Worm (Caenorhabditis elegans): ENCODE data around the gene seu-1.
"Not testable (repeated sequence)": the region's sequence is repeated elsewhere in the genome, so short reads cannot be mapped to it uniquely, and the experiment has no call there.

Gene seu-1

ce11 chrIV:6298253-6298652 lies 31.2 kb upstream of the seu-1 start, which contains the start of gene srv-27:
Gene srv-27, minus strand, starts transcription at chrIV:6298353.
- TF ChIP-seq sea-2 (GFP tag; IDR thresholded peaks at IDR 0.05) (no peak), dpl-1 (GFP tag; optimal IDR thresholded peaks at IDR 0.05) (no peak), ztf-18 (tag; optimal IDR thresholded peaks at IDR 0.05) (no peak), somi-1 (GFP tag; optimal IDR thresholded peaks at IDR 0.05) (no peak), aptf-2 (GFP tag; conservative IDR thresholded peaks at IDR 0.05) (no peak)

DNA sequence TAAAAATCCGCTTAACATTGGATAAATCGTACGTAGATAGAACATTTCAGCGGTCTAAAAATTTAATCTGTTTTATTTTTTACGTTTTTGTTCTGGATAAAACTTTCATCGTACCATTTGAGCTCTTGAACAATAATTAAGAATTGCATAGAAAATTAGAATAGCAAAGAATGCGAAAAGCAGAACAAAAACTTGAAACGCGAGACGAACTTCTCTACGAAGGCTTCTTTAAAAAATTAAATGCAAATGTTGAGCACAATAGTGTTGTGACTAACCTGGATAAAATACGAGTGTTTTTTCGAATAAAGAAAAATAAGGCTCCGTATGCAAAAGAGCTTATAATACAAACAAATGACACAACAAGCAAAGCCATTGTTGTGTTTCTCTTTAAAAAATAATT lies 29.9 kb upstream of the seu-1 start:
- TF ChIP-seq let-526 (GFP tag; IDR thresholded peaks at IDR 0.05) (no peak), ztf-25 (GFP tag; IDR thresholded peaks at IDR 0.05) (no peak), tbx-9 (tag; optimal IDR thresholded peaks at IDR 0.05; ENCODE audit: borderline replicate concordance) (no peak), tlf-1 (GFP tag; optimal IDR thresholded peaks at IDR 0.05) (no peak)

ce11 chrIV:6301764-6302163 lies 27.7 kb upstream of the seu-1 start, which contains the start of gene srv-26:
Gene srv-26, minus strand, starts transcription at chrIV:6301864.
- no peak for TF ChIP-seq F10E7.11 (tag; optimal IDR thresholded peaks at IDR 0.05)
- no peak for TF ChIP-seq F39B2.1 (GFP tag; IDR thresholded peaks at IDR 0.05)
- TF ChIP-seq madf-6 (GFP tag; IDR thresholded peaks at IDR 0.05): no peak
- TF ChIP-seq cebp-1 (GFP tag; IDR thresholded peaks at IDR 0.05): no peak
- TF ChIP-seq cebp-1 (tag; optimal IDR thresholded peaks at IDR 0.05): no peak
- TF ChIP-seq lir-1 (GFP tag; conservative IDR thresholded peaks at IDR 0.05): no peak
- TF ChIP-seq F52B5.7 (tag; optimal IDR thresholded peaks at IDR 0.05): no peak

DNA sequence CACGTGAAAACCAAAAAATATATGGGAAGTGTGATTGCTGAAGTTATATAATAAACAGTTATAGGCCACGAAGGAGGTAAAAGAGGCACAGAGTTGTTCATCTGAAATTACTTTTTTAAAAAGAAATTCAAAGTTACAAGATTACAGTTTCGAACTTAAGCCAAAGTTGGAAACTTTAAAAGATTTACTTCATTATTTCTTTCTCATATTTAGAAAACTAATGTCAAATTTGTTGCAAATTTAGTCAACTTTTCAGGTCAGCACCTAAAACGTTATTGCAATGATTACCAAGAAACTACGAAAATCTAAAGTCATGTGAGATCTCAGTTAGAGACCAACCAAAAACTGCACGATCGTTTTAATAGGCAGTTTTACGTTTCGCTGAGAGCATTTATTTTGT lies 25.8 kb upstream of the seu-1 start, which contains the start of gene srv-25:
TSS of gene srv-25 (minus strand) at position 101 of the 400 bp plus-strand sequence.
- no peak for TF ChIP-seq zim-3 (tag; optimal IDR thresholded peaks at IDR 0.05)
- TF ChIP-seq F10E7.11 (tag; optimal IDR thresholded peaks at IDR 0.05): no peak

- TF ChIP-seq repo-1 (tag; optimal IDR thresholded peaks at IDR 0.05) (no peak), somi-1 (GFP tag; optimal IDR thresholded peaks at IDR 0.05) (no peak), B0035.1 (tag; optimal IDR thresholded peaks at IDR 0.05) (no peak), nhr-90 (tag; optimal IDR thresholded peaks at IDR 0.05) (no peak), aptf-2 (GFP tag; conservative IDR thresholded peaks at IDR 0.05) (no peak), ets-4 (GFP tag; optimal IDR thresholded peaks at IDR 0.05) (no peak), chd-7 (tag; optimal IDR thresholded peaks at IDR 0.05) (no peak), T07F8.4 (tag; optimal IDR thresholded peaks at IDR 0.05) (no peak), bed-1 (GFP tag; IDR thresholded peaks at IDR 0.05) (no peak)
Measured at ce11 chrIV:6307439-6307838, 22.0 kb upstream of the seu-1 start, which contains the start of gene csp-2. Gene csp-2, plus strand, starts transcription at chrIV:6307739.

DNA sequence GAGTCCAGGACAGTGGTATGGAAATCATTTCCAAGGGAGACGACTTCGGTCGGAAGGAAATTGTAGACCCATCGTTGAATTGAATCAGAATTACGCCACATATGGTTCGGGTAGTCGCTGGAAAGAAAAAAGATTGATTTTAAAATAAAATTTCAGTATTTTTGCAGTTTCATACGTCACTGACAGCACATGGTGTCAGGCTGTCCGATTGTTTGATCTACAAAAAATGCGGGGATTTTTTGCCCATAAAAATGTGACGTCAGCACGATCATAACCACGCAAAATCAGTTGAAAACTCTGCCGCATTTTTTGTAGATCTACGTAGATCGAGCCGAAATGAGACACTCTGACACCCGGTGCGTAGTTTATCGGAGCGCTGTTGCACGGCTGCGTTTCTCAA lies 12.1 kb upstream of the seu-1 start, which contains the start of gene Y73B6BL.12:
TSS of gene Y73B6BL.12 (minus strand) at position 101 of the 400 bp plus-strand sequence.
- not testable (repeated sequence) for TF ChIP-seq Y67H2A.10 (GFP tag; conservative IDR thresholded peaks at IDR 0.05); bed-2 (GFP tag; IDR thresholded peaks at IDR 0.05); snpc-1.1 (tag; optimal IDR thresholded peaks at IDR 0.05; ENCODE audit: insufficient read depth)

ce11 chrIV:6320267-6320977 lies 9.0 kb upstream of the seu-1 start:
- TF ChIP-seq madf-8 (GFP tag; conservative IDR thresholded peaks at IDR 0.05) (0 out of 2 replicates have a peak, but pooled peaks have one; percentile 2), hmg-1.2 (GFP tag; IDR thresholded peaks at IDR 0.05) (peak; percentile 50), snpc-1.1 (tag; optimal IDR thresholded peaks at IDR 0.05; ENCODE audit: insufficient read depth) (peak; percentile 41), ztf-6 (GFP tag; IDR thresholded peaks at IDR 0.05) (0 out of 2 replicates have a peak, but pooled peaks have one; percentile 8), madf-6 (GFP tag; IDR thresholded peaks at IDR 0.05) (peak; percentile 51; the same call in 1 of the 2 replicates), snpc-4 (GFP tag; optimal IDR thresholded peaks at IDR 0.05) (peak; percentile 8), snpc-4 (tag; optimal IDR thresholded peaks at IDR 0.05) (peak in 3 of 4 experiments; percentile 47 to 93 (median 85))
